Worm (Caenorhabditis elegans) whole organism, L3 larva: ENCODE data around the gene tbc-1.

Experiments
- R02D3.7 ChIP-seq: fragments of 150-350 bp; optimal IDR thresholded peaks from 2 replicates; lab custom pipeline; 2014; ENCODE audit warnings: missing biosample characterization, missing genetic modification characterization
- egl-5 ChIP-seq: fragments of 150-350 bp; optimal IDR thresholded peaks from 2 replicates; lab custom pipeline; 2017; ENCODE audit warnings: missing biosample characterization, missing genetic modification reagents, missing genetic modification characterization, inconsistent platforms
- elt-3 ChIP-seq, 3 experiments: fragments of 150-350 bp in 1 of 3; sonication (generic microtip) in 2 of 3; optimal IDR thresholded peaks; 2 replicates in 2 of 3; 4 replicates in 1 of 3; lab custom pipeline; 2014 to 2017; ENCODE audit warnings: missing biosample characterization in 3 of 3, missing genetic modification characterization in 3 of 3
- jun-1 ChIP-seq: fragments of 150-350 bp; optimal IDR thresholded peaks from 2 replicates; lab custom pipeline; 2014; ENCODE audit warnings: missing biosample characterization, missing genetic modification reagents, missing genetic modification characterization
- lin-39 ChIP-seq: fragments of 150-350 bp; optimal IDR thresholded peaks from 2 replicates; lab custom pipeline; 2018; ENCODE audit warnings: missing biosample characterization, missing genetic modification reagents, missing genetic modification characterization
- nhr-12 ChIP-seq: fragments of 150-350 bp; optimal IDR thresholded peaks from 2 replicates; lab custom pipeline; 2014; ENCODE audit warnings: missing biosample characterization, missing genetic modification characterization
- nhr-76 ChIP-seq: fragments of 150-350 bp; sonication (generic microtip); optimal IDR thresholded peaks from 5 replicates; lab custom pipeline; 2014; ENCODE audit warnings: missing biosample characterization, missing genetic modification characterization
- pha-4 ChIP-seq: fragments of 150-350 bp; optimal IDR thresholded peaks from 2 replicates; lab custom pipeline; 2014; ENCODE audit warnings: missing biosample characterization, missing genetic modification reagents, missing genetic modification characterization
- pqm-1 ChIP-seq: fragments of 150-350 bp; optimal IDR thresholded peaks from 2 replicates; lab custom pipeline; 2017; ENCODE audit warnings: missing biosample characterization, missing genetic modification characterization, inconsistent platforms
- snpc-4 ChIP-seq: fragments of 150-350 bp; optimal IDR thresholded peaks from 2 replicates; lab custom pipeline; 2014; ENCODE audit warnings: missing biosample characterization, missing genetic modification characterization
- unc-62 ChIP-seq: fragments of 150-350 bp; sonication (generic microtip); optimal IDR thresholded peaks from 4 replicates; lab custom pipeline; 2014; ENCODE audit warnings: missing biosample characterization, missing genetic modification reagents, missing genetic modification characterization
- zag-1 ChIP-seq: fragments of 150-350 bp; optimal IDR thresholded peaks from 2 replicates; lab custom pipeline; 2014; ENCODE audit warnings: missing biosample characterization, missing genetic modification characterization

DNA sequence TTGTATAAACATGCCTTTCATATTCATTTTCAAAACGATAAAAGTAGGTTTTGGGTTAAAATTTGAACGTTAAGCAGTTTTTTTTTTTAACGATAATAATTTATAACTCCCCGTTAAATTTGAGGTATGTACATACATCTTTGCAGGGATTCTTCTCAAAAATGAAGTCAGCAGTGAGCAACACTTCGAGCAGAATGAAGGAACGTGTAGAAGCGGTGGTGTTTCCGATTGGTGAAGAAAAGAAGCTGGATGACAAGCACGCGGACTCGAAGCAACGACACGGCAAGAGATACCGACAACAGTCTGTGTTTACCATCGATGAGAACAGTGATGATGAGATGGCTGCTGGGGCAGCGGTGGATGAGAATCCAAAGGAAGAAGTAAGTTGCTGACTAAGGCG, 2.5 kb downstream of the tbc-1 start:
- TF ChIP-seq pha-4 (no peak), egl-5 (tag; lab: Kevin White, UChicago) (no peak), R02D3.7 (no peak), nhr-12 (no peak), zag-1 (tag; lab: Kevin White, UChicago) (no peak), jun-1 (no peak), lin-39 (no peak), elt-3 (tag; optimal IDR thresholded peaks at IDR 0.05; lab: Kevin White, UChicago) (no peak), nhr-76 (no peak), unc-62 (GFP tag; lab: Kevin White, UChicago) (no peak), pqm-1 (tag; lab: Kevin White, UChicago) (no peak), snpc-4 (tag; lab: Kevin White, UChicago) (no peak)
